Worm (Caenorhabditis elegans): ENCODE results near the gene B0496.2.

ce11 chrIV:7460225-7460624 lies 12.6 kb downstream of the B0496.2 start, which contains the start of gene F13B6.2:
- TF ChIP-seq B0336.3 (GFP tag; IDR thresholded peaks at IDR 0.05) (no peak), ama-1 (optimal IDR thresholded peaks at IDR 0.05) (no peak), ama-1 (GFP tag; optimal IDR thresholded peaks at IDR 0.05) (no peak), dpl-1 (GFP tag; optimal IDR thresholded peaks at IDR 0.05) (no peak), dpff-1 (tag; optimal IDR thresholded peaks at IDR 0.05) (no peak), rec-8 (tag; optimal IDR thresholded peaks at IDR 0.05) (no peak), atf-7 (tag; optimal IDR thresholded peaks at IDR 0.05) (no peak)

Measured in whole organism, young adult.